Worm (Caenorhabditis elegans) whole organism, L1 larva: ENCODE measurements around the gene srx-39.
A peak's percentile ranks its signal among the peaks of the same experiment; 100 is the strongest.

Source experiments
- C34B4.2 ChIP-seq: sonication (generic microtip); optimal IDR thresholded peaks from 2 replicates; lab custom pipeline; 2017; ENCODE audit warnings: mild to moderate bottlenecking, missing genetic modification characterization, missing compliant biosample characterization
- aha-1 ChIP-seq: fragments of 150-350 bp; optimal IDR thresholded peaks from 2 replicates; lab custom pipeline; 2014; ENCODE audit warnings: missing biosample characterization, missing genetic modification characterization
- alr-1 ChIP-seq: fragments of 200-800 bp; sonication (Bioruptor generic); optimal IDR thresholded peaks from 2 replicates; lab custom pipeline; 2018; ENCODE audit warnings: borderline replicate concordance, mild to moderate bottlenecking, missing genetic modification characterization, missing compliant biosample characterization
- ama-1 ChIP-seq: fragments of 150-350 bp; optimal IDR thresholded peaks from 2 replicates; lab custom pipeline; 2014
- ceh-63 ChIP-seq: fragments of 200-800 bp; sonication (Bioruptor generic); optimal IDR thresholded peaks from 2 replicates; lab custom pipeline; 2018; ENCODE audit warnings: mild to moderate bottlenecking, missing genetic modification characterization, missing compliant biosample characterization
- ceh-8 ChIP-seq: fragments of 200-800 bp; sonication (Bioruptor generic); optimal IDR thresholded peaks from 2 replicates; lab custom pipeline; 2018; ENCODE audit warnings: mild to moderate bottlenecking, missing genetic modification characterization, moderate library complexity, missing compliant biosample characterization
- ceh-82 ChIP-seq, 3 experiments: fragments of 150-350 bp in 1 of 3; sonication (generic microtip) in 2 of 3; optimal IDR thresholded peaks; 2 replicates each; lab custom pipeline; 2014 to 2017; ENCODE audit warnings: missing biosample characterization in 3 of 3, missing genetic modification characterization in 3 of 3
- dpl-1 ChIP-seq, 3 experiments: fragments of 150-350 bp in 2 of 3; sonication (generic microtip) in 1 of 3; optimal IDR thresholded peaks; 2 replicates each; lab custom pipeline; 2014 to 2017; ENCODE audit warnings: missing biosample characterization in 3 of 3, missing genetic modification characterization in 3 of 3, missing genetic modification reagents in 3 of 3
- dsc-1 ChIP-seq: sonication (generic microtip); optimal IDR thresholded peaks from 2 replicates; lab custom pipeline; 2016; ENCODE audit warnings: mild to moderate bottlenecking, missing genetic modification characterization, missing compliant biosample characterization
- efl-1 ChIP-seq, 4 experiments: fragments of 150-350 bp; optimal IDR thresholded peaks in 3 of 4; peaks in 1 of 4; 1 replicate in 1 of 4; 2 replicates in 3 of 4; lab custom pipeline; 2014; ENCODE audit warnings: missing biosample characterization in 2 of 4, missing genetic modification characterization in 2 of 4, missing genetic modification reagents in 2 of 4
- egl-13 ChIP-seq: sonication (generic microtip); optimal IDR thresholded peaks from 2 replicates; lab custom pipeline; 2016; ENCODE audit warnings: missing genotype, missing genetic modification reagents, missing genetic modification characterization, missing compliant biosample characterization
- egl-27 ChIP-seq, 2 experiments: fragments of 150-350 bp in 1 of 2; sonication (generic microtip); optimal IDR thresholded peaks; 3 replicates each; lab custom pipeline; 2017 to 2018; ENCODE audit warnings: missing biosample characterization in 2 of 2, missing genetic modification characterization in 2 of 2, missing genetic modification reagents in 2 of 2
- elt-2 ChIP-seq: sonication (generic microtip); optimal IDR thresholded peaks from 2 replicates; lab custom pipeline; 2016; ENCODE audit warnings: missing genetic modification characterization, mild to moderate bottlenecking, inconsistent platforms, missing compliant biosample characterization, missing genetic modification reagents
- fkh-10 ChIP-seq: sonication (generic microtip); optimal IDR thresholded peaks from 2 replicates; lab custom pipeline; 2017; ENCODE audit warnings: missing biosample characterization, missing genetic modification reagents, missing genetic modification characterization
- fkh-4 ChIP-seq: sonication (generic microtip); optimal IDR thresholded peaks from 2 replicates; lab custom pipeline; 2016; ENCODE audit warnings: missing compliant biosample characterization, missing genetic modification characterization, borderline replicate concordance
- grh-1 ChIP-seq: fragments of 200-800 bp; sonication (Bioruptor generic); IDR thresholded peaks from 2 replicates; pipeline ENCODE4 v1.3.6; 2022; ENCODE audit warnings: missing genetic modification reagents, missing genetic modification characterization, missing compliant biosample characterization
- hlh-17 ChIP-seq: fragments of 200-800 bp; sonication (Bioruptor generic); optimal IDR thresholded peaks from 2 replicates; lab custom pipeline; 2018; ENCODE audit warnings: missing genetic modification characterization, mild to moderate bottlenecking, missing compliant biosample characterization, moderate library complexity, borderline replicate concordance
- hpl-2 ChIP-seq: fragments of 150-350 bp; optimal IDR thresholded peaks from 2 replicates; lab custom pipeline; 2014; ENCODE audit warnings: missing biosample characterization, missing genetic modification reagents, missing genetic modification characterization
- isw-1 ChIP-seq: fragments of 200-800 bp; sonication (Bioruptor generic); IDR thresholded peaks from 2 replicates; pipeline ENCODE4 v1.3.6; 2022; ENCODE audit warnings: missing genetic modification characterization, missing compliant biosample characterization
- lin-14 ChIP-seq: fragments of 200-800 bp; sonication (Bioruptor generic); optimal IDR thresholded peaks from 2 replicates; lab custom pipeline; 2018; ENCODE audit warnings: mild to moderate bottlenecking, missing genetic modification characterization, moderate library complexity, missing compliant biosample characterization
- lin-15B ChIP-seq: fragments of 150-350 bp; sonication (generic microtip); optimal IDR thresholded peaks from 3 replicates; lab custom pipeline; 2014; ENCODE audit warnings: missing biosample characterization, missing genetic modification characterization
- lin-35 ChIP-seq, 2 experiments: fragments of 150-350 bp; optimal IDR thresholded peaks; 2 replicates each; lab custom pipeline; 2014; ENCODE audit warnings: missing biosample characterization in 2 of 2, missing genetic modification characterization in 2 of 2, missing genetic modification reagents in 2 of 2
- lin-39 ChIP-seq: fragments of 150-350 bp; optimal IDR thresholded peaks from 2 replicates; lab custom pipeline; 2014; ENCODE audit warnings: missing biosample characterization, missing genetic modification reagents, missing genetic modification characterization
- lir-3 ChIP-seq: sonication (generic microtip); optimal IDR thresholded peaks from 2 replicates; lab custom pipeline; 2016; ENCODE audit warnings: mild to moderate bottlenecking, missing genetic modification characterization, moderate library complexity, missing compliant biosample characterization; ENCODE audit not compliant: poor library complexity
- lsy-2 ChIP-seq, 2 experiments: fragments of 150-350 bp; optimal IDR thresholded peaks; 2 replicates each; lab custom pipeline; 2014; ENCODE audit warnings: missing biosample characterization in 2 of 2, missing genetic modification characterization in 2 of 2
- mdl-1 ChIP-seq, 2 experiments: fragments of 150-350 bp; optimal IDR thresholded peaks; 2 replicates each; lab custom pipeline; 2014 to 2017; ENCODE audit warnings: missing biosample characterization in 2 of 2, missing genetic modification characterization in 2 of 2, inconsistent platforms in 1 of 2
- mep-1 ChIP-seq: fragments of 150-350 bp; optimal IDR thresholded peaks from 2 replicates; lab custom pipeline; 2014; ENCODE audit warnings: missing biosample characterization, missing genetic modification characterization
- nhr-20 ChIP-seq: sonication (generic microtip); optimal IDR thresholded peaks from 2 replicates; lab custom pipeline; 2016; ENCODE audit warnings: mild to moderate bottlenecking, missing genetic modification characterization, missing compliant biosample characterization
- nhr-28 ChIP-seq: fragments of 150-350 bp; optimal IDR thresholded peaks from 2 replicates; lab custom pipeline; 2014; ENCODE audit warnings: missing biosample characterization, missing genetic modification characterization
- nhr-47 ChIP-seq: sonication (generic microtip); optimal IDR thresholded peaks from 2 replicates; lab custom pipeline; 2016; ENCODE audit warnings: mild to moderate bottlenecking, missing genetic modification characterization, moderate library complexity, missing compliant biosample characterization
- nhr-76 ChIP-seq: sonication (generic microtip); optimal IDR thresholded peaks from 2 replicates; lab custom pipeline; 2017; ENCODE audit warnings: missing biosample characterization, missing genetic modification characterization
- nhr-84 ChIP-seq: sonication (generic microtip); optimal IDR thresholded peaks from 2 replicates; lab custom pipeline; 2017; ENCODE audit warnings: missing biosample characterization, missing genetic modification characterization
- nhr-90 ChIP-seq: sonication (generic microtip); optimal IDR thresholded peaks from 2 replicates; lab custom pipeline; 2016; ENCODE audit warnings: mild to moderate bottlenecking, missing genetic modification characterization, missing compliant biosample characterization; ENCODE audit not compliant: poor library complexity
- pag-3 ChIP-seq: sonication (generic microtip); optimal IDR thresholded peaks from 2 replicates; lab custom pipeline; 2017; ENCODE audit warnings: missing genetic modification characterization, mild to moderate bottlenecking, missing compliant biosample characterization, antibody characterized with exemption, borderline replicate concordance; ENCODE audit not compliant: insufficient read depth
- pax-3 ChIP-seq: fragments of 200-800 bp; sonication (Bioruptor generic); optimal IDR thresholded peaks from 2 replicates; lab custom pipeline; 2018; ENCODE audit warnings: mild to moderate bottlenecking, missing genetic modification characterization, moderate library complexity, missing compliant biosample characterization
- pqm-1 ChIP-seq: sonication (generic microtip); optimal IDR thresholded peaks from 3 replicates; lab custom pipeline; 2017; ENCODE audit warnings: missing biosample characterization, missing genetic modification characterization
- rnt-1 ChIP-seq: sonication (generic microtip); optimal IDR thresholded peaks from 2 replicates; lab custom pipeline; 2016; ENCODE audit warnings: mild to moderate bottlenecking, missing genetic modification characterization, moderate library complexity, missing compliant biosample characterization
- snu-23 ChIP-seq: sonication (generic microtip); optimal IDR thresholded peaks from 2 replicates; lab custom pipeline; 2016; ENCODE audit warnings: missing genetic modification characterization, missing compliant biosample characterization
- sox-4 ChIP-seq: sonication (generic microtip); optimal IDR thresholded peaks from 2 replicates; lab custom pipeline; 2016; ENCODE audit warnings: missing genetic modification characterization, missing compliant biosample characterization
- sptf-1 ChIP-seq: fragments of 150-350 bp; optimal IDR thresholded peaks from 2 replicates; lab custom pipeline; 2014; ENCODE audit warnings: missing biosample characterization, missing genetic modification characterization
- swsn-7 ChIP-seq: sonication (generic microtip); optimal IDR thresholded peaks from 2 replicates; lab custom pipeline; 2016; ENCODE audit warnings: missing genetic modification characterization, missing compliant biosample characterization
- tbx-2 ChIP-seq: sonication (generic microtip); optimal IDR thresholded peaks from 2 replicates; lab custom pipeline; 2016; ENCODE audit warnings: missing genetic modification characterization, missing compliant biosample characterization
- tlp-1 ChIP-seq: fragments of 150-350 bp; optimal IDR thresholded peaks from 2 replicates; lab custom pipeline; 2014; ENCODE audit warnings: missing biosample characterization, missing genetic modification characterization
- unc-30 ChIP-seq: sonication (generic microtip); optimal IDR thresholded peaks from 2 replicates; lab custom pipeline; 2017; ENCODE audit warnings: missing biosample characterization, missing genetic modification characterization
- unc-86 ChIP-seq: sonication (generic microtip); optimal IDR thresholded peaks from 2 replicates; lab custom pipeline; 2016; ENCODE audit warnings: missing genetic modification characterization, missing compliant biosample characterization
- unc-98 ChIP-seq: fragments of 200-800 bp; sonication (Bioruptor generic); IDR thresholded peaks from 2 replicates; pipeline ENCODE4 v1.3.6; 2022; ENCODE audit warnings: missing genetic modification characterization, missing compliant biosample characterization
- vab-15 ChIP-seq: sonication (generic microtip); optimal IDR thresholded peaks from 2 replicates; lab custom pipeline; 2017; ENCODE audit warnings: missing genotype, mild to moderate bottlenecking, missing genetic modification characterization, missing compliant biosample characterization
- zag-1 ChIP-seq: fragments of 150-350 bp; optimal IDR thresholded peaks from 2 replicates; lab custom pipeline; 2014; ENCODE audit warnings: missing biosample characterization, missing genetic modification characterization
- zip-4 ChIP-seq: fragments of 200-800 bp; sonication (Bioruptor generic); optimal IDR thresholded peaks from 2 replicates; lab custom pipeline; 2018; ENCODE audit warnings: mild to moderate bottlenecking, missing genetic modification characterization, moderate library complexity, missing compliant biosample characterization

Gene srx-39

DNA sequence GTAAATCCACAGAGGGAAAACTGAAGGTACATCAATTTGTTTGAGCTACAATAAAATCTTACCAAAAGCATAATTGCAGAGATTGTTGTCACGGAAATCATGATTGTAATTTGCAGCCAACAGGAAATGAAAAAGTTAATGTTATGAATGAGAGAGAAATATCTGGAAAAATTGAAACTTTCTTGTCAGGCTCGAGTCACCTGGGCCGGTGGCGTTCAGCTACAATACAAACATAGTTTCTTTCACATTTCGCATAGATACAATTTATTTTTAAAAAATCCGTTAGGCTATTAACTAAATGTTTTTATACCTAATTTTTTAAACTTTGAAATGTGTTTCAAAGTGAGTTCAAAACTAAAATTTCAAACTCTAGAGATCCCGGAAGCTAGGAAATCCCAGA is at the start of gene srx-39:
TSS of gene srx-39 (minus strand) at position 101 of the 400 bp plus-strand sequence.
- TF ChIP-seq elt-2 (tag; lab: Kevin White, UChicago) (no peak), rnt-1 (no peak), efl-1 (optimal IDR thresholded peaks at IDR 0.05; lab: Kevin White, UChicago) (no peak), efl-1 (GFP tag; optimal IDR thresholded peaks at IDR 0.05 in 1 of 2; lab: Kevin White, UChicago) (peak in 1 of 2 experiments; percentile 12), mdl-1 (tag; optimal IDR thresholded peaks at IDR 0.05; lab: Kevin White, UChicago) (no peak)

DNA sequence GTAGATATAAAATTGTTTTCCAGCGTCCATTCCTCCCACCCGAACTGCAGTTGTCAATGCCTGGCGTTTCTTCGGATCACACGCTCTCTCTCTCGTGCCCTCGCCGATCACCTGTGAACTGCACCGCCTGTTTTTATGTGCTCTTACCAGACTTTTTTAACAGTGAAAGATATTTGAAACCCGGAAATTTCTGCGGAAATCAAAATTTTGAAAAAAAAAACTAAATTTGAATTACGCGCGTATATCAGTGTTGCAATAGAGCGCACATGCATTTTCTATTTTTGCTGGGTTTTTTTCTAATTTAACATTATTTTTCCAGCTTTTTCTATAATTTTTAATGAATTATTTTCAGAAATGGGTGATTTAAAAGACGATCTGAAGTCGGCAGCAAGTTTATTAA is 46.6 kb upstream of the srx-39 start, which contains the start of gene ttc-37:
TSS of gene ttc-37 (plus strand) at position 349 of the 400 bp plus-strand sequence.
- TF ChIP-seq lsy-2 (tag; optimal IDR thresholded peaks at IDR 0.05; lab: Kevin White, UChicago) (peak; percentile 74 to 77), fkh-4 (no peak), lin-14 (no peak), nhr-76 (tag; lab: Kevin White, UChicago) (no peak), hlh-17 (no peak), tbx-2 (tag; lab: Kevin White, UChicago) (peak; percentile 61), unc-86 (peak; percentile 65), tlp-1 (tag; lab: Kevin White, UChicago) (no peak), unc-98 (GFP tag; lab: Robert Waterston, UW) (0 out of 2 replicates have a peak, but pooled peaks have one; percentile 7), lin-15B (tag; lab: Kevin White, UChicago) (peak; percentile 49), egl-13 (no peak), alr-1 (no peak), nhr-90 (peak; percentile 46), hpl-2 (GFP tag; lab: Kevin White, UChicago) (no peak), grh-1 (GFP tag; lab: Robert Waterston, UW) (no peak), pax-3 (tag; lab: Kevin White, UChicago) (no peak), dpl-1 (GFP tag; optimal IDR thresholded peaks at IDR 0.05; lab: Kevin White, UChicago) (peak; percentile 96 to 98 (median 98)), lir-3 (no peak), isw-1 (GFP tag; lab: Robert Waterston, UW) (peak; percentile 13), mdl-1 (tag; optimal IDR thresholded peaks at IDR 0.05; lab: Kevin White, UChicago) (no peak), elt-2 (tag; lab: Kevin White, UChicago) (no peak), aha-1 (tag; lab: Kevin White, UChicago) (no peak), zag-1 (tag; lab: Kevin White, UChicago) (no peak), pag-3 (peak; percentile 19), vab-15 (no peak), nhr-28 (tag; lab: Kevin White, UChicago) (no peak), fkh-10 (GFP tag; lab: Kevin White, UChicago) (no peak), lin-35 (GFP tag; optimal IDR thresholded peaks at IDR 0.05; lab: Kevin White, UChicago) (peak; percentile 97 to 99), nhr-20 (peak; percentile 80), ceh-82 (tag; optimal IDR thresholded peaks at IDR 0.05; lab: Kevin White, UChicago) (peak; percentile 31 to 65 (median 51)), mep-1 (tag; lab: Kevin White, UChicago) (peak; percentile 70), pqm-1 (no peak), nhr-47 (tag; lab: Kevin White, UChicago) (peak; percentile 85), zip-4 (GFP tag; lab: Kevin White, UChicago) (no peak), sptf-1 (tag; lab: Kevin White, UChicago) (no peak), swsn-7 (tag; lab: Kevin White, UChicago) (peak; percentile 63), nhr-84 (tag; lab: Kevin White, UChicago) (no peak), sox-4 (tag; lab: Kevin White, UChicago) (no peak), ama-1 (lab: Kevin White, UChicago) (no peak), dsc-1 (tag; lab: Kevin White, UChicago) (peak; percentile 75), unc-30 (tag; lab: Kevin White, UChicago) (no peak), lin-39 (peak; percentile 52), ceh-63 (no peak), C34B4.2 (tag; lab: Kevin White, UChicago) (no peak), ceh-8 (GFP tag; lab: Kevin White, UChicago) (no peak), snu-23 (peak; percentile 81), egl-27 (tag; optimal IDR thresholded peaks at IDR 0.05; lab: Kevin White, UChicago) (no peak), rnt-1 (peak; percentile 66)
